Fruit fly (Drosophila melanogaster) whole organism: Measurements from ENCODE around the gene neo.

Source experiments
- CG8478 ChIP-seq: fragments of >200 bp; optimal IDR thresholded peaks from 2 replicates; lab custom pipeline; 2018; ENCODE audit warnings: inconsistent platforms
- Dll ChIP-seq: fragments of >200 bp; optimal IDR thresholded peaks from 2 replicates; lab custom pipeline; 2017
- EcR ChIP-seq, 2 experiments: fragments of >200 bp; optimal IDR thresholded peaks; 2 replicates each; lab custom pipeline; 2017; ENCODE audit warnings: missing biosample characterization in 2 of 2, missing genetic modification characterization in 2 of 2, missing genetic modification reagents in 2 of 2
- pan ChIP-seq: fragments of >200 bp; optimal IDR thresholded peaks from 2 replicates; lab custom pipeline; 2017
- psq ChIP-seq: fragments of >200 bp; optimal IDR thresholded peaks from 2 replicates; lab custom pipeline; 2017
- usp ChIP-seq: fragments of >200 bp; optimal IDR thresholded peaks from 2 replicates; lab custom pipeline; 2017; ENCODE audit warnings: missing biosample characterization, missing genetic modification characterization, mixed read lengths

DNA sequence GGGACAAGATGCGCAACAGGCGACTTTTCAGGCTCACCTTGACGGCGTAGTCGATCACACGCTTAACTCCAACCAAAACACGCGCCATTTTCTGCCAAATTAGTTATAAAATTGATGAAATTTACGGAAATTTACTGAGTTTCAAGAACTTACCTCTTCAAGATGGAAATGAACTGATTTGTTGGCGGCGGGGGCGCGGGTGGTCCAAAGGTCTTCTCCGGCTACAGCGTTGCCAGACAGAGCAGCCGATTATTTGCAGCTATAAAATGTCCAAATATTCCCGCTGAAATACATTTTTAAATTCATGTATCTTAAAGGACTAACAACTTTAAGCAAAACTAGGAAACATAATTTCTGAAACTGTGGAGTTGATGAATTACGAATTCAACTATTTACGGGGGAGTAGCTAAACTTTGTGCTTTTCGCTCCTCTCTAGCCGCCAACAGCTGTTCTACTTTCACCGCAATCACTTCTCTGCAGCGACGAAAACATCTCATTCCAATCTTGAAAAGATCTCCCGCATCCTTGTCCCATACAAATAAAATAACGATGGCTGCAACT lies 16.1 kb upstream of the neo start, which contains the start of the genes Etfb and CG7789:
- TF ChIP-seq EcR (GFP tag; optimal IDR thresholded peaks at IDR 0.05; lab: Kevin White, UChicago), result no peak
- no peak for TF ChIP-seq psq (lab: Kevin White, UChicago)
- no peak for TF ChIP-seq CG8478
- no peak for TF ChIP-seq Dll (lab: Kevin White, UChicago)
- TF ChIP-seq pan (lab: Kevin White, UChicago), result no peak
- TF ChIP-seq usp (GFP tag; lab: Kevin White, UChicago), result no peak
